Fruit fly (Drosophila melanogaster) whole organism: ENCODE data around the gene kek6.

Experiments
- Dll ChIP-seq: fragments of >200 bp; optimal IDR thresholded peaks from 2 replicates; lab custom pipeline; 2017
- usp ChIP-seq: fragments of >200 bp; optimal IDR thresholded peaks from 2 replicates; lab custom pipeline; 2017; ENCODE audit warnings: missing biosample characterization, missing genetic modification characterization, mixed read lengths

- TF ChIP-seq Dll (lab: Kevin White, UChicago) (no peak), usp (no peak)
These were observed 15.4 kb upstream of the kek6 start for dm6 chr3R:31606242-31607143.
